Worm (Caenorhabditis elegans) whole organism, L2 larva: ENCODE results near the gene qua-1.

Experiments
- C34F6.9 ChIP-seq: fragments of 150-350 bp; optimal IDR thresholded peaks from 2 replicates; lab custom pipeline; 2014; ENCODE audit warnings: missing biosample characterization, missing genetic modification characterization
- F13H6.1 ChIP-seq: sonication (generic microtip); optimal IDR thresholded peaks from 2 replicates; lab custom pipeline; 2016; ENCODE audit warnings: missing genetic modification characterization, missing compliant biosample characterization
- R02D3.7 ChIP-seq: fragments of 150-350 bp; optimal IDR thresholded peaks from 2 replicates; lab custom pipeline; 2014; ENCODE audit warnings: missing biosample characterization, missing genetic modification characterization
- Y55F3AM.14 ChIP-seq: fragments of 200-800 bp; sonication (Bioruptor generic); optimal IDR thresholded peaks from 2 replicates; lab custom pipeline; 2018; ENCODE audit warnings: mild to moderate bottlenecking, missing genetic modification characterization, missing compliant biosample characterization
- aly-2 ChIP-seq: fragments of 150-350 bp; optimal IDR thresholded peaks from 2 replicates; lab custom pipeline; 2014; ENCODE audit warnings: missing biosample characterization, missing genetic modification characterization
- ama-1 ChIP-seq: fragments of 150-350 bp; optimal IDR thresholded peaks from 2 replicates; lab custom pipeline; 2018; ENCODE audit warnings: inconsistent platforms
- blmp-1 ChIP-seq: sonication (generic microtip); optimal IDR thresholded peaks from 2 replicates; lab custom pipeline; 2017; ENCODE audit warnings: missing genetic modification characterization, mild to moderate bottlenecking, missing compliant biosample characterization, antibody characterized with exemption, moderate library complexity; ENCODE audit not compliant: insufficient read depth
- ceh-16 ChIP-seq: fragments of 150-350 bp; optimal IDR thresholded peaks from 2 replicates; lab custom pipeline; 2014; ENCODE audit warnings: missing biosample characterization, missing genetic modification characterization
- ceh-82 ChIP-seq: fragments of 150-350 bp; optimal IDR thresholded peaks from 2 replicates; lab custom pipeline; 2014; ENCODE audit warnings: missing biosample characterization, missing genetic modification characterization
- crh-2 ChIP-seq: sonication (generic microtip); optimal IDR thresholded peaks from 2 replicates; lab custom pipeline; 2017; ENCODE audit warnings: missing biosample characterization, missing genetic modification characterization
- dmd-4 ChIP-seq: sonication (generic microtip); optimal IDR thresholded peaks from 2 replicates; lab custom pipeline; 2017; ENCODE audit warnings: missing biosample characterization, missing genetic modification characterization
- elt-1 ChIP-seq: fragments of 150-350 bp; optimal IDR thresholded peaks from 2 replicates; lab custom pipeline; 2014; ENCODE audit warnings: missing biosample characterization, missing genetic modification characterization
- elt-3 ChIP-seq: sonication (generic microtip); optimal IDR thresholded peaks from 2 replicates; lab custom pipeline; 2017; ENCODE audit warnings: missing biosample characterization, missing genetic modification characterization
- fos-1 ChIP-seq: fragments of 150-350 bp; optimal IDR thresholded peaks from 2 replicates; lab custom pipeline; 2014; ENCODE audit warnings: missing biosample characterization, missing genetic modification characterization
- gmeb-1 ChIP-seq: fragments of 150-350 bp; optimal IDR thresholded peaks from 2 replicates; lab custom pipeline; 2014; ENCODE audit warnings: missing biosample characterization, missing genetic modification characterization
- lin-13 ChIP-seq: fragments of 150-350 bp; optimal IDR thresholded peaks from 2 replicates; lab custom pipeline; 2014; ENCODE audit warnings: missing biosample characterization, missing genetic modification reagents, missing genetic modification characterization
- lin-39 ChIP-seq: fragments of 150-350 bp; optimal IDR thresholded peaks from 2 replicates; lab custom pipeline; 2014; ENCODE audit warnings: missing biosample characterization, missing genetic modification reagents, missing genetic modification characterization
- lsy-2 ChIP-seq, 2 experiments: fragments of 150-350 bp in 1 of 2; sonication (generic microtip) in 1 of 2; optimal IDR thresholded peaks; 2 replicates each; lab custom pipeline; 2014 to 2017; ENCODE audit warnings: missing biosample characterization in 2 of 2, missing genetic modification characterization in 2 of 2
- mbf-1 ChIP-seq: sonication (generic microtip); optimal IDR thresholded peaks from 2 replicates; lab custom pipeline; 2017; ENCODE audit warnings: missing biosample characterization, missing genetic modification characterization
- nhr-11 ChIP-seq: fragments of 150-350 bp; optimal IDR thresholded peaks from 2 replicates; lab custom pipeline; 2014; ENCODE audit warnings: missing biosample characterization, missing genetic modification characterization
- nhr-21 ChIP-seq: fragments of 150-350 bp; optimal IDR thresholded peaks from 2 replicates; lab custom pipeline; 2014; ENCODE audit warnings: missing biosample characterization, missing genetic modification characterization
- nhr-23 ChIP-seq: fragments of 150-350 bp; optimal IDR thresholded peaks from 2 replicates; lab custom pipeline; 2014; ENCODE audit warnings: missing biosample characterization, missing genetic modification reagents, missing genetic modification characterization
- nhr-6 ChIP-seq: fragments of 150-350 bp; optimal IDR thresholded peaks from 2 replicates; lab custom pipeline; 2014; ENCODE audit warnings: missing biosample characterization, missing genetic modification characterization
- nhr-77 ChIP-seq: fragments of 150-350 bp; optimal IDR thresholded peaks from 2 replicates; lab custom pipeline; 2014; ENCODE audit warnings: missing biosample characterization, missing genetic modification characterization
- peb-1 ChIP-seq: fragments of 150-350 bp; optimal IDR thresholded peaks from 2 replicates; lab custom pipeline; 2014; ENCODE audit warnings: missing biosample characterization, missing genetic modification characterization
- sem-4 ChIP-seq: fragments of 150-350 bp; optimal IDR thresholded peaks from 2 replicates; lab custom pipeline; 2014; ENCODE audit warnings: missing biosample characterization, missing genetic modification reagents, missing genetic modification characterization
- sma-3 ChIP-seq: sonication (generic microtip); optimal IDR thresholded peaks from 2 replicates; lab custom pipeline; 2016; ENCODE audit warnings: missing genetic modification reagents, missing genetic modification characterization, missing compliant biosample characterization
- sma-9 ChIP-seq, 2 experiments: fragments of 150-350 bp in 1 of 2; sonication (generic microtip) in 1 of 2; optimal IDR thresholded peaks; 2 replicates each; lab custom pipeline; 2014 to 2016; ENCODE audit warnings: missing genetic modification characterization in 2 of 2, mild to moderate bottlenecking in 1 of 2, missing biosample characterization in 1 of 2, missing compliant biosample characterization in 1 of 2, missing genetic modification reagents in 1 of 2, moderate library complexity in 1 of 2
- unc-39 ChIP-seq: fragments of 150-350 bp; optimal IDR thresholded peaks from 2 replicates; lab custom pipeline; 2014; ENCODE audit warnings: missing biosample characterization, missing genetic modification characterization
- unc-62 ChIP-seq: fragments of 150-350 bp; optimal IDR thresholded peaks from 2 replicates; lab custom pipeline; 2014; ENCODE audit warnings: missing biosample characterization, missing genetic modification reagents, missing genetic modification characterization
- zag-1 ChIP-seq: fragments of 150-350 bp; optimal IDR thresholded peaks from 2 replicates; lab custom pipeline; 2014; ENCODE audit warnings: missing biosample characterization, missing genetic modification characterization
- ztf-1 ChIP-seq: fragments of 200-800 bp; sonication (Bioruptor generic); conservative IDR thresholded peaks from 2 replicates; pipeline ENCODE4 v1.3.6; 2022; ENCODE audit warnings: missing genetic modification characterization, missing compliant biosample characterization
- ztf-11 ChIP-seq: sonication (generic microtip); optimal IDR thresholded peaks from 2 replicates; lab custom pipeline; 2017; ENCODE audit warnings: missing biosample characterization, missing genetic modification characterization
- ztf-4 ChIP-seq: fragments of 150-350 bp; optimal IDR thresholded peaks from 2 replicates; lab custom pipeline; 2014; ENCODE audit warnings: missing biosample characterization, missing genetic modification characterization

The qua-1 gene

DNA sequence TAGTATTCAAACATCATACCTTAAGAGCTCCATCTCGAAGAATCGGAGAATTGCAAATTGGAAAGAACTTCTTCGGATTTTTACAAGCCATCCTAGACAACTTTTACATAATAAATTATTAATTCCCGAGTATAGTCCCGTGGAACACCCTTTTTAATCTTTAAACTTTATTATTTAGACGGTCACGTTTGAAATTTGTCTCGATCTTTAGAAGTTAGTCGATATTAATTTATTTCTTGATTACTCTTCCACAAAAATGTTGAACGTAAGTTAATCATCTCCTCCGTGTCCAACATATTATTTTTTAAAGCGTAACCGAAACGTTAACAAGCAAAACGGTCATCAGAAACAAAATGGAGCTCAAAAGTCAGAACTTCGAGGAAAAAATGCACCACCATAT, 25.2 kb upstream of the qua-1 start, which contains the start of the genes decr-1.3 and T05C12.1:
TSS of gene decr-1.3 (minus strand) at position 101 of the 400 bp plus-strand sequence.
TSS of gene T05C12.1 (plus strand) at position 232 of the 400 bp plus-strand sequence.
- no peak for TF ChIP-seq crh-2 (tag; lab: Kevin White, UChicago)
- no peak for TF ChIP-seq R02D3.7
- TF ChIP-seq Y55F3AM.14 = no peak
- TF ChIP-seq blmp-1 (tag; lab: Kevin White, UChicago) = no peak
- no peak for TF ChIP-seq C34F6.9 (tag; lab: Kevin White, UChicago)
- TF ChIP-seq gmeb-1 (tag; lab: Kevin White, UChicago) = no peak
- no peak for TF ChIP-seq zag-1 (tag; lab: Kevin White, UChicago)
- TF ChIP-seq dmd-4 (tag; lab: Kevin White, UChicago) = no peak
- no peak for TF ChIP-seq sem-4 (tag; lab: Kevin White, UChicago)
- TF ChIP-seq peb-1 (tag; lab: Kevin White, UChicago) = no peak
- TF ChIP-seq elt-3 (tag; lab: Kevin White, UChicago) = no peak
- TF ChIP-seq nhr-23 (tag; lab: Kevin White, UChicago) = no peak

ce11 chrII:8174148-8174547, 24.5 kb upstream of the qua-1 start:
- TF ChIP-seq ceh-16 (tag; lab: Kevin White, UChicago) = no peak

ce11 chrII:8177095-8177494, 21.5 kb upstream of the qua-1 start, which contains the start of gene acr-14:
Gene acr-14, minus strand, starts transcription at chrII:8177195.
- TF ChIP-seq ztf-4 (tag; lab: Kevin White, UChicago) (no peak), lin-39 (no peak), sma-9 (GFP tag; optimal IDR thresholded peaks at IDR 0.05; lab: Kevin White, UChicago) (no peak), sma-9 (tag; optimal IDR thresholded peaks at IDR 0.05; lab: Kevin White, UChicago) (no peak), F13H6.1 (tag; lab: Kevin White, UChicago) (no peak), nhr-11 (tag; lab: Kevin White, UChicago) (no peak), elt-1 (tag; lab: Kevin White, UChicago) (no peak), ama-1 (lab: Kevin White, UChicago) (no peak), nhr-23 (tag; lab: Kevin White, UChicago) (no peak), nhr-21 (no peak), ztf-1 (GFP tag; lab: Robert Waterston, UW) (no peak), lin-13 (GFP tag; lab: Kevin White, UChicago) (no peak), nhr-77 (tag; lab: Kevin White, UChicago) (no peak), mbf-1 (no peak), unc-39 (tag; lab: Kevin White, UChicago) (no peak), aly-2 (tag; lab: Kevin White, UChicago) (no peak), zag-1 (tag; lab: Kevin White, UChicago) (no peak), ceh-82 (tag; lab: Kevin White, UChicago) (no peak)

DNA sequence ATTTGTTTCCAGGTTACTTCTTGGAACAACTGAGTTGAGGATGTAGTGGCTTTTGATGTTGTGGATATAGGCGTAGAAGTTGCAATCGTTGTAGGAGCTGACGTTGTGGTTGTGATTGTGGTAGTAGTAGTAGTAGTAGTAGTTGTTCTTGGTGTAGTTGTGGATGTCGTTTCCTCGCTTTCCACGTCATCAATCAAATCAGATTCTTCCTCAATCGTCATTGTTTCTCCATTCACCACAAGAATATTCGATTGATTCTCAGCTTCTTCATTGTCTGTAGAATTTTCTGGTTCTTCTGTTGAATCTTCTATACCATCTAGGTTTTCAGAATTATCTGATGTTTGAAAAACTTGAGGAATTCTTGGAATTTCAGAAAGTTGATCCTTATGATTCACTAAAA, 20.0 kb upstream of the qua-1 start:
- TF ChIP-seq C34F6.9 (tag; lab: Kevin White, UChicago) (no peak), unc-62 (GFP tag; lab: Kevin White, UChicago) (no peak), ztf-11 (tag; lab: Kevin White, UChicago) (no peak)

- TF ChIP-seq elt-1 (tag; lab: Kevin White, UChicago) (no peak), R02D3.7 (no peak), sma-9 (GFP tag; optimal IDR thresholded peaks at IDR 0.05; lab: Kevin White, UChicago) (no peak), sma-9 (tag; optimal IDR thresholded peaks at IDR 0.05; lab: Kevin White, UChicago) (no peak), ama-1 (lab: Kevin White, UChicago) (no peak), nhr-6 (tag; lab: Kevin White, UChicago) (no peak), fos-1 (tag; lab: Kevin White, UChicago) (no peak), lsy-2 (tag; optimal IDR thresholded peaks at IDR 0.05; lab: Kevin White, UChicago) (no peak), sma-3 (no peak), mbf-1 (no peak)
- TF ChIP-seq, all 48 proteins: peak for 0
These were observed 18.3 kb upstream of the qua-1 start, which contains the start of gene T05C12.4 for ce11 chrII:8180281-8180680. Gene T05C12.4, minus strand, starts transcription at chrII:8180381.
